Worm (Caenorhabditis elegans) whole organism, late embryonic: ENCODE data around the gene sax-1.

Source experiments
- ama-1 ChIP-seq: fragments of 150-350 bp; optimal IDR thresholded peaks from 2 replicates; lab custom pipeline; 2014
- ceh-34 ChIP-seq: sonication (generic microtip); optimal IDR thresholded peaks from 2 replicates; lab custom pipeline; 2016; ENCODE audit warnings: mild to moderate bottlenecking, missing genetic modification characterization, missing compliant biosample characterization
- ceh-45 ChIP-seq: fragments of 200-800 bp; sonication (Bioruptor generic); IDR thresholded peaks from 2 replicates; pipeline ENCODE4 v1.3.6; 2022; ENCODE audit warnings: missing genetic modification reagents, missing genetic modification characterization, missing compliant biosample characterization
- fkh-10 ChIP-seq: fragments of 150-350 bp; optimal IDR thresholded peaks from 2 replicates; lab custom pipeline; 2014; ENCODE audit warnings: missing biosample characterization, missing genetic modification reagents, missing genetic modification characterization
- hlh-15 ChIP-seq: sonication (generic microtip); optimal IDR thresholded peaks from 2 replicates; lab custom pipeline; 2016; ENCODE audit warnings: missing genetic modification characterization, missing compliant biosample characterization
- pha-4 ChIP-seq: fragments of 150-350 bp; optimal IDR thresholded peaks from 2 replicates; lab custom pipeline; 2018; ENCODE audit warnings: missing biosample characterization, missing genetic modification reagents, missing genetic modification characterization

- TF ChIP-seq pha-4, result no peak
- TF ChIP-seq ama-1 (lab: Kevin White, UChicago), result no peak
- TF ChIP-seq fkh-10 (GFP tag; lab: Kevin White, UChicago), result no peak
- TF ChIP-seq ceh-34 (tag; lab: Kevin White, UChicago), result no peak
- no peak for TF ChIP-seq hlh-15
- TF ChIP-seq ceh-45, result no peak
These were observed 18.9 kb upstream of the sax-1 start, which contains the start of gene snet-1 for ce11 chrX:3668842-3669241.
